Worm (Caenorhabditis elegans) whole organism, L4 larva: ENCODE results near the gene C01F1.6.

ENCODE experiments used
- ceh-82 ChIP-seq: sonication (generic microtip); optimal IDR thresholded peaks from 2 replicates; lab custom pipeline; 2017; ENCODE audit warnings: missing biosample characterization, missing genetic modification characterization
- dmd-8 ChIP-seq: fragments of 200-800 bp; sonication (Bioruptor generic); IDR thresholded peaks from 2 replicates; pipeline ENCODE4 v1.3.6; 2022; ENCODE audit warnings: missing genetic modification characterization, missing compliant biosample characterization
- fkh-10 ChIP-seq: fragments of 150-350 bp; optimal IDR thresholded peaks from 2 replicates; lab custom pipeline; 2014; ENCODE audit warnings: missing biosample characterization, missing genetic modification reagents, missing genetic modification characterization
- lin-13 ChIP-seq: fragments of 150-350 bp; optimal IDR thresholded peaks from 2 replicates; lab custom pipeline; 2014; ENCODE audit warnings: missing biosample characterization, missing genetic modification reagents, missing genetic modification characterization
- lin-38 ChIP-seq: fragments of 200-800 bp; sonication (Bioruptor generic); IDR thresholded peaks from 2 replicates; pipeline ENCODE4 v1.3.6; 2022; ENCODE audit warnings: missing genetic modification reagents, missing genetic modification characterization, missing compliant biosample characterization
- pha-4 ChIP-seq, 2 experiments: fragments of 150-350 bp in 1 of 2; fragments of 200-800 bp in 1 of 2; sonication (Bioruptor generic) in 1 of 2; IDR thresholded peaks in 1 of 2; optimal IDR thresholded peaks in 1 of 2; 2 replicates each; pipeline versions ENCODE4 v1.3.6 to Lab custom; 2014 to 2022; ENCODE audit warnings: missing genetic modification characterization in 2 of 2, missing genetic modification reagents in 2 of 2, missing biosample characterization in 1 of 2, missing compliant biosample characterization in 1 of 2
- pqm-1 ChIP-seq: sonication (generic microtip); optimal IDR thresholded peaks from 2 replicates; lab custom pipeline; 2017; ENCODE audit warnings: missing biosample characterization, missing genetic modification characterization

- TF ChIP-seq ceh-82 (tag; lab: Kevin White, UChicago) (no peak), lin-13 (no peak), pha-4 (GFP tag; IDR thresholded peaks at IDR 0.05; lab: Robert Waterston, UW) (no peak), pha-4 (tag; optimal IDR thresholded peaks at IDR 0.05; lab: Kevin White, UChicago) (no peak), fkh-10 (GFP tag; lab: Kevin White, UChicago) (no peak), dmd-8 (no peak), lin-38 (GFP tag; lab: Robert Waterston, UW) (no peak), pqm-1 (tag; lab: Kevin White, UChicago) (no peak)
Measured at ce11 chrII:4334448-4334847, 46.4 kb upstream of the C01F1.6 start, which contains the start of gene madf-3.
